Fruit fly (Drosophila melanogaster): ENCODE data around the gene CG31145.

The CG31145 gene

DNA sequence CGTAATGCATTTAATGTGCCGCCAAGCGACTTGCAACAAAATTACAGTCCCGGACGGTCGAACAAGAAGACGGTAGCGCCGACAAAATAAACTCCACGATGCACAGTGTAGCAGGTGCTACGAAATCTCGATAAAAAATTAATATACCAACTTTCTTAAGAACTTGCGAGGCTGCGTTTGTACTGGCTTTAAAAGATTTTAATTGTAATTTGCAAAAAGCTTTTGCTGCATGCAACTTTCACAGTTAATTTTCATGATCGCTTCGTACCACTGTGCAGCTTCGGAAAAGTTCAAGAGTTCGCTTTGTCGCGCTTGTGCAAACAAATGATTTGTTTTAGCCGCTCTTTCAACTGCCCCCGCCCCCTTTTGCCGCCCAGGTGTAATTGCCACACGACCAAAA is 23.3 kb downstream of the CG31145 start (continued):
- TF ChIP-seq peb (GFP tag; IDR thresholded peaks at IDR 0.05), result peak; percentile 63
- TF ChIP-seq Neu2 (GFP tag; optimal IDR thresholded peaks at IDR 0.05; ENCODE audit: borderline replicate concordance), result no peak
- TF ChIP-seq az2 (GFP tag; optimal IDR thresholded peaks at IDR 0.05), result peak; percentile 80
- peak; percentile 22 for TF ChIP-seq en (GFP tag; optimal IDR thresholded peaks at IDR 0.05)
- peak; percentile 23 for TF ChIP-seq CG10274 (GFP tag; optimal IDR thresholded peaks at IDR 0.05)
- no peak for TF ChIP-seq CG16779 (GFP tag; IDR thresholded peaks at IDR 0.05)
- TF ChIP-seq CG7357 (GFP tag; IDR thresholded peaks at IDR 0.05), result peak; percentile 70; the same call in 2 of the 3 replicates
- TF ChIP-seq CG30020 (tag; optimal IDR thresholded peaks at IDR 0.05), result no peak
- TF ChIP-seq CG14860 (GFP tag; IDR thresholded peaks at IDR 0.05; ENCODE audit: partially characterized antibody), result peak; percentile 37; the same call in 1 of the 3 replicates
- TF ChIP-seq CG5953 (GFP tag; IDR thresholded peaks at IDR 0.05), result peak; percentile 88
- TF ChIP-seq CG14050 (GFP tag; IDR thresholded peaks at IDR 0.05), result peak; percentile 59; the same call in 2 of the 3 replicates
- no peak for TF ChIP-seq CG6175 (GFP tag; IDR thresholded peaks at IDR 0.05)
- TF ChIP-seq CG4730 (GFP tag; IDR thresholded peaks at IDR 0.05), result peak; percentile 71
- TF ChIP-seq bigmax (GFP tag; optimal IDR thresholded peaks at IDR 0.05), result no peak
- peak; percentile 54 for TF ChIP-seq CG9609 (GFP tag; optimal IDR thresholded peaks at IDR 0.05)
- no peak for TF ChIP-seq CG16813 (GFP tag; IDR thresholded peaks at IDR 0.05; ENCODE audit: partially characterized antibody)
- TF ChIP-seq CG18764 (GFP tag; optimal IDR thresholded peaks at IDR 0.05), result peak; percentile 34
- TF ChIP-seq scrt (GFP tag; optimal IDR thresholded peaks at IDR 0.05), result peak; percentile 20
- peak; percentile 62 for TF ChIP-seq CG13424 (tag; optimal IDR thresholded peaks at IDR 0.05)
- peak; percentile 40 for TF ChIP-seq Vsx1 (GFP tag; optimal IDR thresholded peaks at IDR 0.05)
- no peak for TF ChIP-seq cg (GFP tag; optimal IDR thresholded peaks at IDR 0.05)
- peak; percentile 52 for TF ChIP-seq CG1647 (GFP tag; optimal IDR thresholded peaks at IDR 0.05)
- TF ChIP-seq Six4 (GFP tag; optimal IDR thresholded peaks at IDR 0.05), result peak; percentile 64
- TF ChIP-seq Hr78 (GFP tag; optimal IDR thresholded peaks at IDR 0.05), result peak in 1 of 2 experiments; percentile 85
- TF ChIP-seq unpg (GFP tag; optimal IDR thresholded peaks at IDR 0.05), result peak; percentile 78
- peak; percentile 5 for TF ChIP-seq CG14965 (GFP tag; optimal IDR thresholded peaks at IDR 0.05; ENCODE audit: borderline replicate concordance)
- peak; percentile 44 for TF ChIP-seq kah (GFP tag; optimal IDR thresholded peaks at IDR 0.05)
- TF ChIP-seq CG7745 (tag; optimal IDR thresholded peaks at IDR 0.05), result no peak
- peak; percentile 58 for TF ChIP-seq cwo (GFP tag; optimal IDR thresholded peaks at IDR 0.05)
- 0 out of 3 replicates have a peak, but pooled peaks have one; percentile 44 for TF ChIP-seq CG6791 (GFP tag; IDR thresholded peaks at IDR 0.05; ENCODE audit: partially characterized antibody)
- no peak for TF ChIP-seq B-H2 (GFP tag; optimal IDR thresholded peaks at IDR 0.05)
- TF ChIP-seq ERR (GFP tag; optimal IDR thresholded peaks at IDR 0.05), result peak; percentile 31
- peak; percentile 52 for TF ChIP-seq CG9215 (GFP tag; IDR thresholded peaks at IDR 0.05)
- TF ChIP-seq chif (GFP tag; optimal IDR thresholded peaks at IDR 0.05), result peak; percentile 69 to 77
- peak; percentile 63 for TF ChIP-seq pum (GFP tag; optimal IDR thresholded peaks at IDR 0.05)
- TF ChIP-seq CTCF (GFP tag; optimal IDR thresholded peaks at IDR 0.05), result peak; percentile 6
- peak; percentile 76 for TF ChIP-seq ind (GFP tag; optimal IDR thresholded peaks at IDR 0.05)
- peak; percentile 88 for TF ChIP-seq Xrp1 (GFP tag; IDR thresholded peaks at IDR 0.05)
- peak; percentile 65 for TF ChIP-seq CG1024 (GFP tag; IDR thresholded peaks at IDR 0.05)
- TF ChIP-seq GATAe (GFP tag; conservative IDR thresholded peaks at IDR 0.05), result no peak
- no peak for TF ChIP-seq CG8478 (optimal IDR thresholded peaks at IDR 0.05)
- peak; percentile 46; the same call in 1 of the 3 replicates for TF ChIP-seq C15 (GFP tag; IDR thresholded peaks at IDR 0.05)
- peak; percentile 37 for TF ChIP-seq maf-S (GFP tag; optimal IDR thresholded peaks at IDR 0.05)
- TF ChIP-seq lola (GFP tag; optimal IDR thresholded peaks at IDR 0.05), result peak in 1 of 3 experiments; percentile 36
- TF ChIP-seq Tbp (GFP tag; optimal IDR thresholded peaks at IDR 0.05), result no peak
- peak; percentile 58 for TF ChIP-seq CG6254 (GFP tag; optimal IDR thresholded peaks at IDR 0.05)
- TF ChIP-seq Hsf (GFP tag; optimal IDR thresholded peaks at IDR 0.05), result peak; percentile 75
- TF ChIP-seq pzg (GFP tag; optimal IDR thresholded peaks at IDR 0.05), result no peak
- no peak for TF ChIP-seq NK7.1 (GFP tag; optimal IDR thresholded peaks at IDR 0.05)
- TF ChIP-seq Sry-β (GFP tag; optimal IDR thresholded peaks at IDR 0.05), result no peak
- no peak for TF ChIP-seq twi (tag; optimal IDR thresholded peaks at IDR 0.05)

Data from whole organism, embryonic.